Worm (Caenorhabditis elegans): ENCODE data around the gene C43F9.7.

ce11 chrIV:10636649-10637048 lies 43.2 kb upstream of the C43F9.7 start, which contains the start of gene F56C4.1:
- TF ChIP-seq nhr-77 (tag; optimal IDR thresholded peaks at IDR 0.05) (no peak), nhr-28 (tag; optimal IDR thresholded peaks at IDR 0.05) (no peak), nhr-10 (tag; optimal IDR thresholded peaks at IDR 0.05) (no peak), ceh-82 (tag; optimal IDR thresholded peaks at IDR 0.05) (no peak), jun-1 (tag; optimal IDR thresholded peaks at IDR 0.05) (no peak), unc-130 (GFP tag; optimal IDR thresholded peaks at IDR 0.05) (no peak), unc-39 (tag; optimal IDR thresholded peaks at IDR 0.05) (no peak)
